Worm (Caenorhabditis elegans): ENCODE data around the gene spe-41.

- TF ChIP-seq unc-120 (tag; optimal IDR thresholded peaks at IDR 0.05; ENCODE audit: poor library complexity, severe bottlenecking) (no peak), nhr-237 (tag; optimal IDR thresholded peaks at IDR 0.05) (no peak), snpc-4 (tag; optimal IDR thresholded peaks at IDR 0.05) (no peak), pha-4 (tag; optimal IDR thresholded peaks at IDR 0.05) (no peak), lin-32 (GFP tag; optimal IDR thresholded peaks at IDR 0.05) (no peak), elt-1 (tag; optimal IDR thresholded peaks at IDR 0.05; ENCODE audit: borderline replicate concordance, insufficient read depth) (no peak), lsy-2 (tag; optimal IDR thresholded peaks at IDR 0.05) (no peak), unc-62 (GFP tag; optimal IDR thresholded peaks at IDR 0.05) (no peak), nhr-76 (tag; optimal IDR thresholded peaks at IDR 0.05) (no peak), ztf-11 (tag; optimal IDR thresholded peaks at IDR 0.05) (no peak), ces-1 (GFP tag; optimal IDR thresholded peaks at IDR 0.05) (no peak)
Measured at ce11 chrIII:3397678-3398077, 46.3 kb downstream of the spe-41 start, which contains the start of gene clpf-1.
